Worm (Caenorhabditis elegans) whole organism, late embryonic: ENCODE results near the gene elo-1.

Experiments used
- C38D4.7 ChIP-seq: fragments of 200-800 bp; sonication (Bioruptor generic); optimal IDR thresholded peaks from 2 replicates; lab custom pipeline; 2018; ENCODE audit warnings: mild to moderate bottlenecking, missing genetic modification characterization, moderate library complexity, missing compliant biosample characterization
- K09A11.1 ChIP-seq: sonication (generic microtip); optimal IDR thresholded peaks from 2 replicates; lab custom pipeline; 2017; ENCODE audit warnings: antibody characterized with exemption, mild to moderate bottlenecking, missing genetic modification characterization, missing compliant biosample characterization; ENCODE audit not compliant: insufficient read depth
- ceh-18 ChIP-seq: sonication (generic microtip); optimal IDR thresholded peaks from 2 replicates; lab custom pipeline; 2016; ENCODE audit warnings: missing genetic modification characterization, missing compliant biosample characterization
- ceh-34 ChIP-seq: sonication (generic microtip); optimal IDR thresholded peaks from 2 replicates; lab custom pipeline; 2016; ENCODE audit warnings: mild to moderate bottlenecking, missing genetic modification characterization, missing compliant biosample characterization
- ceh-48 ChIP-seq: sonication (generic microtip); optimal IDR thresholded peaks from 2 replicates; lab custom pipeline; 2016; ENCODE audit warnings: missing genetic modification characterization, inconsistent platforms, missing compliant biosample characterization
- fkh-10 ChIP-seq: fragments of 150-350 bp; optimal IDR thresholded peaks from 2 replicates; lab custom pipeline; 2014; ENCODE audit warnings: missing biosample characterization, missing genetic modification reagents, missing genetic modification characterization
- lim-6 ChIP-seq: sonication (generic microtip); optimal IDR thresholded peaks from 2 replicates; lab custom pipeline; 2016; ENCODE audit warnings: missing genetic modification characterization, missing compliant biosample characterization
- odd-2 ChIP-seq: sonication (generic microtip); optimal IDR thresholded peaks from 2 replicates; lab custom pipeline; 2017; ENCODE audit warnings: antibody characterized with exemption, mild to moderate bottlenecking, missing genetic modification characterization, missing compliant biosample characterization
- pha-4 ChIP-seq: fragments of 150-350 bp; optimal IDR thresholded peaks from 2 replicates; lab custom pipeline; 2018; ENCODE audit warnings: missing biosample characterization, missing genetic modification reagents, missing genetic modification characterization
- ref-2 ChIP-seq: sonication (generic microtip); optimal IDR thresholded peaks from 2 replicates; lab custom pipeline; 2016; ENCODE audit warnings: missing genetic modification characterization, missing compliant biosample characterization
- rnt-1 ChIP-seq: sonication (generic microtip); optimal IDR thresholded peaks from 2 replicates; lab custom pipeline; 2016; ENCODE audit warnings: missing genetic modification characterization, missing compliant biosample characterization
- tbx-2 ChIP-seq: sonication (generic microtip); optimal IDR thresholded peaks from 2 replicates; lab custom pipeline; 2016; ENCODE audit warnings: missing genetic modification characterization, missing compliant biosample characterization
- unc-42 ChIP-seq: sonication (generic microtip); optimal IDR thresholded peaks from 2 replicates; lab custom pipeline; 2016; ENCODE audit warnings: missing genotype, missing genetic modification characterization, missing compliant biosample characterization
- ztf-16 ChIP-seq: sonication (generic microtip); optimal IDR thresholded peaks from 2 replicates; lab custom pipeline; 2017; ENCODE audit warnings: missing genetic modification characterization, missing compliant biosample characterization

DNA sequence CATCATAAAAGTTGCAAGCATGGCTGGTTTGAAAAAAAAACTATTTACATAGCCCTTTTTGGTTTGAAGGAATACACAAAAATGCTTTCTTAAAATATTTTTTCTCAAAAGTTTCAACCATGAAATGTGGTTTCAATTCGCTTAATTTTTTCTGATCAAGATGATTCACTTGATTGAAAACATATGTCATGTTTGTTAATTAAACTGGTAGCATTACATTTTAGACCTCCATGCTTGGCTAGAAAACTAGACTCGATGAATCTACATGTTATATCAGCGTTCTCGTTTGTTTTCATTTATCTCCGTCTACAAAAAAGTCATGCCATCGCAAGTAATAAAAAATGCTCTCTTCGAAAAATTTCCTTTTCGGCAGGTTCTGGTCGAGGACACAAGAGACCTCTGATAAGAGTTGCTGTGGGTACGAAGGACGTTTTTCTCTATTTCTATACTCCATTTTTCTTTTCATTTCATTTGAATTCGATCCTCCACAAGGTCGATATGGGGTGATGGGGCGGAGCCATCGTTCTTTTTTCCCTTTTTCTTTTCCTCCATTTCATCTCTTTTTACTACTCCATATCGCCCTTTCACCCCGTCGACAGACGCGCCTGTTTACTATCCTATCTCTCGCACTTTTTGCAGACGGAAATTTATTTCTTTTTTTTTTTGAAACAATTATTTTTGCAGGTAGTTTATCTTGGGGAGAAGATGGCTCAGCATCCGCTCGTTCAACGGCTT is at the start of gene elo-1:
- TF ChIP-seq fkh-10 (GFP tag; lab: Kevin White, UChicago): no peak
- no peak for TF ChIP-seq ztf-16 (tag; lab: Kevin White, UChicago)
- no peak for TF ChIP-seq tbx-2 (tag; lab: Kevin White, UChicago)
- no peak for TF ChIP-seq lim-6
- TF ChIP-seq pha-4 (tag; lab: Kevin White, UChicago): no peak
- no peak for TF ChIP-seq odd-2 (tag; lab: Kevin White, UChicago)
- no peak for TF ChIP-seq ceh-18 (tag; lab: Kevin White, UChicago)
- no peak for TF ChIP-seq ceh-48 (tag; lab: Kevin White, UChicago)
- TF ChIP-seq C38D4.7 (GFP tag; lab: Kevin White, UChicago): no peak
- no peak for TF ChIP-seq ceh-34
- no peak for TF ChIP-seq rnt-1
- no peak for TF ChIP-seq unc-42 (tag; lab: Kevin White, UChicago)
- TF ChIP-seq ref-2: no peak
- TF ChIP-seq K09A11.1 (tag; lab: Kevin White, UChicago): no peak
